Worm (Caenorhabditis elegans) whole organism, early embryonic: ENCODE results near the gene nas-37.

ENCODE experiments used
- aly-1 ChIP-seq: sonication (generic microtip); optimal IDR thresholded peaks from 2 replicates; lab custom pipeline; 2016; ENCODE audit warnings: missing genetic modification characterization, missing compliant biosample characterization
- ama-1 ChIP-seq: fragments of 150-350 bp; optimal IDR thresholded peaks from 2 replicates; lab custom pipeline; 2014
- ets-7 ChIP-seq: sonication (generic microtip); optimal IDR thresholded peaks from 2 replicates; lab custom pipeline; 2016; ENCODE audit warnings: missing genotype, missing genetic modification characterization, missing compliant biosample characterization
- flt-1 ChIP-seq: fragments of 200-800 bp; sonication (Bioruptor generic); IDR thresholded peaks from 2 replicates; pipeline ENCODE4 v1.3.6; 2022; ENCODE audit warnings: missing genetic modification characterization, missing compliant biosample characterization
- hmg-4 ChIP-seq: fragments of 200-800 bp; sonication (Bioruptor generic); optimal IDR thresholded peaks from 2 replicates; lab custom pipeline; 2018; ENCODE audit warnings: mild to moderate bottlenecking, missing genetic modification characterization, missing compliant biosample characterization
- pes-1 ChIP-seq: fragments of 200-800 bp; sonication (Bioruptor generic); IDR thresholded peaks from 2 replicates; pipeline ENCODE4 v1.3.6; 2022; ENCODE audit warnings: missing genetic modification reagents, missing genetic modification characterization, missing compliant biosample characterization

Gene nas-37

DNA sequence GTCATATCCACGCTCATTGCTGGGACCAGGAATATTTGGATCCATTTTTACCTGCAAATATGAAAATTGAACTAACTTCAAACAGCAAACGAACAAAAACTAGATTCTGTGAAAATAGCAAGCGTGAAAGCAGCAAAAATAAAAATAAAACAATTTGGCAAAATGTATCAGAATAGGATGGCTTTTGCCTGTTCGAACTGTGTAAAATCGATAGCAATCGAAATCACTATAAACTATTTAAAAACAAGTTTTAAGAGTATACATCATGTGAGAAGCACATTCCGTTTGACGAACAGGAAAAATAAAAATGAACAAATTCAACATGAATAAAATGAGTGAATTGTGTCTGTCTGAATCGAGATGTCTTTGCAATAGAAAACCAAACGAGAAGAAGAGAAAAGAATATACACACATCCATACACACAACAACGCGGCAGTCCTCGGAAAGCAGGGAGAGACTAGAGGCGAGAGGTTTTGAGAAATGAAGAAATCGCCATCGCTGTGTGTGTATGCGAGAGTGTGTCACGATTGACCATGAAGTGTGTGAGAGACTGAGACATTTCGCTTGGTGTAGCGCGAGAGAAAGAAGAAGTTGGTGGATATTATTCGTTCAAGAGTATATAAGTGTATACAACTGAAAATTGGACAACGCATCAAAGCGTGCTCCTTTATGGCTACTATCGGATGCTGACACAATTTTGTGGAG, 49.3 kb downstream of the nas-37 start, which contains the start of gene phf-34:
TSS of gene phf-34 (minus strand) at position 51 of the 706 bp plus-strand sequence.
- TF ChIP-seq ets-7 (tag; lab: Kevin White, UChicago) (no peak), flt-1 (GFP tag; lab: Robert Waterston, UW) (no peak), pes-1 (no peak), hmg-4 (no peak), aly-1 (tag; lab: Kevin White, UChicago) (peak; percentile 22)

DNA sequence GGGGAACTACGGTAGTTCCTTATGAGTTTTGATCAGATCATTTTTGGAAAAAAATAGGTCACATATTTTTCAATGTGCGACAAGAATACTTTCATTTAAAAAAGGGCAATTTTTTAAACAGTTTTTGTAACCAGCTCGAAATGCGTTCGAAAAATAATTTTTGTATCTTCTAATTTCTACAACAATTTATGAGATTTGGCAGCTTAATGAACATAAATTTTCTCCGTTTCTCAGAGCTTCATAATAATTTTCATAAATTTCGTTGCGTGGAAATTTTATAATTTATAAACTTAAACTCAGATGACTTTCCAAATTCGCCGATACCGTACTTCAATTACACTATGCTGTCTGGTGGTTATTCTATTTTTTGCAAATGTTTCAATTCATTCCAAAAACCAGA, 54.0 kb downstream of the nas-37 start, which contains the start of gene F21G4.3:
TSS of gene F21G4.3 (plus strand) at position 301 of the 400 bp plus-strand sequence.
- TF ChIP-seq ama-1 (lab: Kevin White, UChicago), result no peak
